Fruit fly (Drosophila melanogaster) Kc167 (cell line): ENCODE data around the gene CG42675.

ENCODE experiments used
- Sin3A ChIP-seq: fragments of >200 bp; optimal IDR thresholded peaks from 2 replicates; lab custom pipeline; 2018; ENCODE audit warnings: missing external identifiers
- psq ChIP-seq: fragments of >200 bp; optimal IDR thresholded peaks from 2 replicates; lab custom pipeline; 2017; ENCODE audit warnings: missing external identifiers
- ttk ChIP-seq: sonication (Bioruptor generic); optimal IDR thresholded peaks from 2 replicates; lab custom pipeline; 2017; ENCODE audit warnings: missing external identifiers

DNA sequence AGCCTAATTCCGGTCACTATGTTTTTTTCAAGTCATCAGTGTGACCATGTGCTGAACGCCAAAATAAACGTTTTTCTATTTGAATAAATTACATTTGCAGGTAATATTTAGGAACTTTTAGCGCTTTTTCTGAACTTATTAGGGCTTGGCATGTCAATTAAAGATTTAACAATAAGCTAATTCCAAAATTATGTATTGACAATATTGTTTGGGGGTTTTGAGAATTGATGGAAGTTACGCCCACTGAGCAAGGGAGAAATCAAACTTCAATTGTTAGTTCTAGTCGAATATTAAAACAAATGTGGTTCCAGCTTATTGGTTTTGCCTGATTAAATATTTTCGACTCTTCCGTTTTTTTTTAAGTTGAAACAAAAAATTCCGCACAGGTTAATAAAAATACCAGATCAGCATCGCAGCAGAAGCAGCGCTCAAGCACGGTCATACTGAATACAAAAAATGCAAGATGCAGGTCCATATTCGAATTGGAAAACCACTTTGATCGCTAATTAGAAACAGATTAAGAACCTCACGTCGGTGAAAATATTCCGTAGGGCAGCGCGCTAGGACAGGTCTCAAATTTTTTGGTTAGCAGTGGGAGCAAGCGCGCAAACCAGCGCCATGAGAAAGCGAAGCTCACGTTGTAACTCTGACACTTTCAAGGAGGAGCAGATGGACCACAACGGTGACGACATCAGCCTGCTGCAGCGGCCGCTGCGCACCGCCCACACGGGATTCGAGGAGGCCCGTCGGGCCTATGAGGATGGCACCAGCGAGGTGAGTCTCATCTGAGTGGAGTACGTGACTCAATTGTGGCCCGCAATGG, 18.9 kb upstream of the CG42675 start, which contains the start of the genes PSMG1 and CG10979:
- TF ChIP-seq psq (no peak), ttk (lab: Kevin White, UChicago) (no peak), Sin3A (lab: Kevin White, UChicago) (no peak)
